Worm (Caenorhabditis elegans) whole organism, L4 larva: ENCODE data around the gene ksr-1.

Experiments used
- F26F4.8 ChIP-seq: fragments of 200-800 bp; sonication (Bioruptor generic); conservative IDR thresholded peaks from 2 replicates; pipeline ENCODE4 v1.3.6; 2022; ENCODE audit warnings: missing genetic modification characterization, missing compliant biosample characterization
- F37D6.2 ChIP-seq: sonication (generic microtip); optimal IDR thresholded peaks from 2 replicates; lab custom pipeline; 2016; ENCODE audit warnings: mild to moderate bottlenecking, missing genetic modification characterization, missing compliant biosample characterization
- F44E2.7 ChIP-seq: fragments of 200-800 bp; sonication (Bioruptor generic); IDR thresholded peaks from 2 replicates; pipeline ENCODE4 v2.1.2; 2022; ENCODE audit warnings: missing genetic modification characterization, missing compliant biosample characterization
- F49E8.2 ChIP-seq: sonication (generic microtip); optimal IDR thresholded peaks from 2 replicates; lab custom pipeline; 2016; ENCODE audit warnings: missing compliant biosample characterization, mild to moderate bottlenecking, missing genetic modification characterization, borderline replicate concordance
- R02D3.7 ChIP-seq: fragments of 150-350 bp; sonication (generic microtip); optimal IDR thresholded peaks from 3 replicates; lab custom pipeline; 2014; ENCODE audit warnings: missing biosample characterization, missing genetic modification characterization
- ZK337.2 ChIP-seq: fragments of 200-800 bp; sonication (Bioruptor generic); IDR thresholded peaks from 2 replicates; pipeline ENCODE4 v1.3.6; 2022; ENCODE audit warnings: missing genetic modification reagents, missing genetic modification characterization, missing compliant biosample characterization
- aha-1 ChIP-seq: fragments of 150-350 bp; peaks from one replicate; lab custom pipeline; 2014; ENCODE audit warnings: missing biosample characterization, missing genetic modification characterization
- ama-1 ChIP-seq: fragments of 150-350 bp; optimal IDR thresholded peaks from 2 replicates; lab custom pipeline; 2014; ENCODE audit warnings: inconsistent platforms, mixed read lengths
- attf-4 ChIP-seq: sonication (generic microtip); optimal IDR thresholded peaks from 3 replicates; lab custom pipeline; 2017; ENCODE audit warnings: missing biosample characterization, missing genetic modification characterization
- ceh-82 ChIP-seq: sonication (generic microtip); optimal IDR thresholded peaks from 2 replicates; lab custom pipeline; 2017; ENCODE audit warnings: missing biosample characterization, missing genetic modification characterization
- ces-1 ChIP-seq: fragments of 150-350 bp; sonication (generic microtip); optimal IDR thresholded peaks from 4 replicates; lab custom pipeline; 2014; ENCODE audit warnings: missing biosample characterization, missing genetic modification reagents, missing genetic modification characterization
- daf-12 ChIP-seq: fragments of 150-350 bp; optimal IDR thresholded peaks from 2 replicates; lab custom pipeline; 2014; ENCODE audit warnings: missing biosample characterization, missing genetic modification reagents, missing genetic modification characterization
- daf-16 ChIP-seq, 3 experiments: sonication (generic microtip); optimal IDR thresholded peaks; 2 replicates each; lab custom pipeline; 2016 to 2017; ENCODE audit warnings: missing genetic modification characterization in 3 of 3, missing genetic modification reagents in 3 of 3, mild to moderate bottlenecking in 2 of 3, missing compliant biosample characterization in 2 of 3, missing biosample characterization in 1 of 3, moderate library complexity in 1 of 3
- daf-19 ChIP-seq: fragments of 200-800 bp; sonication (Bioruptor generic); conservative IDR thresholded peaks from 2 replicates; pipeline ENCODE4 v1.3.6; 2022; ENCODE audit warnings: missing genetic modification characterization, missing compliant biosample characterization
- dmd-9 ChIP-seq: fragments of 200-800 bp; sonication (Bioruptor generic); IDR thresholded peaks from 2 replicates; pipeline ENCODE4 v1.3.6; 2022; ENCODE audit warnings: missing genetic modification reagents, missing genetic modification characterization, missing compliant biosample characterization
- dpl-1 ChIP-seq: fragments of 150-350 bp; optimal IDR thresholded peaks from 2 replicates; lab custom pipeline; 2014; ENCODE audit warnings: missing biosample characterization, missing genetic modification reagents, missing genetic modification characterization
- dve-1 ChIP-seq: sonication (generic microtip); optimal IDR thresholded peaks from 2 replicates; lab custom pipeline; 2017; ENCODE audit warnings: antibody characterized with exemption, mild to moderate bottlenecking, missing genetic modification characterization, missing compliant biosample characterization; ENCODE audit not compliant: insufficient read depth
- fkh-10 ChIP-seq: fragments of 150-350 bp; optimal IDR thresholded peaks from 2 replicates; lab custom pipeline; 2014; ENCODE audit warnings: missing biosample characterization, missing genetic modification reagents, missing genetic modification characterization
- fos-1 ChIP-seq: fragments of 150-350 bp; optimal IDR thresholded peaks from 2 replicates; lab custom pipeline; 2014; ENCODE audit warnings: missing biosample characterization, missing genetic modification characterization
- gei-8 ChIP-seq: fragments of 200-800 bp; sonication (Bioruptor generic); optimal IDR thresholded peaks from 2 replicates; lab custom pipeline; 2018; ENCODE audit warnings: mild to moderate bottlenecking, missing genetic modification characterization, missing compliant biosample characterization
- hlh-11 ChIP-seq: fragments of 200-800 bp; sonication (Bioruptor generic); optimal IDR thresholded peaks from 2 replicates; lab custom pipeline; 2018; ENCODE audit warnings: mild to moderate bottlenecking, missing genetic modification characterization, missing compliant biosample characterization
- jun-1 ChIP-seq: fragments of 150-350 bp; optimal IDR thresholded peaks from 2 replicates; lab custom pipeline; 2014; ENCODE audit warnings: missing biosample characterization, missing genetic modification reagents, missing genetic modification characterization
- lin-1 ChIP-seq: fragments of 200-800 bp; sonication (Bioruptor generic); IDR thresholded peaks from 2 replicates; pipeline ENCODE4 v1.3.6; 2022; ENCODE audit warnings: missing genetic modification reagents, missing genetic modification characterization, missing compliant biosample characterization
- lin-29 ChIP-seq: fragments of 200-800 bp; sonication (Bioruptor generic); IDR thresholded peaks from 2 replicates; pipeline ENCODE4 v1.3.6; 2022; ENCODE audit warnings: missing genetic modification reagents, missing genetic modification characterization, missing compliant biosample characterization
- lin-38 ChIP-seq: fragments of 200-800 bp; sonication (Bioruptor generic); IDR thresholded peaks from 2 replicates; pipeline ENCODE4 v1.3.6; 2022; ENCODE audit warnings: missing genetic modification reagents, missing genetic modification characterization, missing compliant biosample characterization
- lin-39 ChIP-seq: fragments of 150-350 bp; optimal IDR thresholded peaks from 2 replicates; lab custom pipeline; 2014; ENCODE audit warnings: missing biosample characterization, missing genetic modification reagents, missing genetic modification characterization
- mdt-29 ChIP-seq: fragments of 200-800 bp; sonication (Bioruptor generic); IDR thresholded peaks from 2 replicates; pipeline ENCODE4 v1.3.6; 2022; ENCODE audit warnings: missing genetic modification reagents, missing genetic modification characterization, missing compliant biosample characterization
- nhr-28 ChIP-seq: fragments of 150-350 bp; optimal IDR thresholded peaks from 2 replicates; lab custom pipeline; 2014; ENCODE audit warnings: missing biosample characterization, missing genetic modification characterization
- nhr-41 ChIP-seq: fragments of 200-800 bp; sonication (Bioruptor generic); IDR thresholded peaks from 2 replicates; pipeline ENCODE4 v1.3.6; 2022; ENCODE audit warnings: missing genetic modification reagents, missing genetic modification characterization, missing compliant biosample characterization
- nhr-77 ChIP-seq: fragments of 150-350 bp; optimal IDR thresholded peaks from 2 replicates; lab custom pipeline; 2014; ENCODE audit warnings: missing biosample characterization, missing genetic modification characterization
- pha-4 ChIP-seq, 2 experiments: fragments of 150-350 bp in 1 of 2; fragments of 200-800 bp in 1 of 2; sonication (Bioruptor generic) in 1 of 2; IDR thresholded peaks in 1 of 2; optimal IDR thresholded peaks in 1 of 2; 2 replicates each; pipeline versions ENCODE4 v1.3.6 to Lab custom; 2014 to 2022; ENCODE audit warnings: missing genetic modification characterization in 2 of 2, missing genetic modification reagents in 2 of 2, missing biosample characterization in 1 of 2, missing compliant biosample characterization in 1 of 2
- pqm-1 ChIP-seq: sonication (generic microtip); optimal IDR thresholded peaks from 2 replicates; lab custom pipeline; 2017; ENCODE audit warnings: missing biosample characterization, missing genetic modification characterization
- sdz-12 ChIP-seq: fragments of 200-800 bp; sonication (Bioruptor generic); optimal IDR thresholded peaks from 2 replicates; lab custom pipeline; 2018; ENCODE audit warnings: mild to moderate bottlenecking, missing genetic modification characterization, missing compliant biosample characterization
- tag-97 ChIP-seq: fragments of 200-800 bp; sonication (Bioruptor generic); IDR thresholded peaks from 2 replicates; pipeline ENCODE4 v1.3.6; 2022; ENCODE audit warnings: missing genetic modification characterization, missing compliant biosample characterization
- unc-62 ChIP-seq, 3 experiments: fragments of 150-350 bp in 1 of 3; sonication (generic microtip); optimal IDR thresholded peaks in 2 of 3; peaks in 1 of 3; 1 replicate in 1 of 3; 2 replicates in 2 of 3; lab custom pipeline; 2014 to 2017; ENCODE audit warnings: missing biosample characterization in 3 of 3, missing genetic modification characterization in 3 of 3, missing genetic modification reagents in 3 of 3, missing genotype in 1 of 3
- zip-2 ChIP-seq: fragments of 150-350 bp; optimal IDR thresholded peaks from 2 replicates; lab custom pipeline; 2014; ENCODE audit warnings: missing biosample characterization, missing genetic modification characterization

Gene ksr-1

ce11 chrX:8302803-8303202, 27.8 kb downstream of the ksr-1 start:
- TF ChIP-seq unc-62 (GFP tag; optimal IDR thresholded peaks at IDR 0.05 in 1 of 2; lab: Kevin White, UChicago) (no peak), unc-62 (tag; optimal IDR thresholded peaks at IDR 0.05; lab: Kevin White, UChicago) (no peak), lin-1 (no peak), nhr-28 (tag; lab: Kevin White, UChicago) (peak; percentile 8), F26F4.8 (GFP tag; lab: Robert Waterston, UW) (no peak)

- no peak for TF ChIP-seq zip-2
- no peak for TF ChIP-seq ces-1 (GFP tag; lab: Kevin White, UChicago)
- no peak for TF ChIP-seq fos-1
- no peak for TF ChIP-seq fkh-10 (GFP tag; lab: Kevin White, UChicago)
- TF ChIP-seq ZK337.2 = no peak
- TF ChIP-seq F26F4.8 (GFP tag; lab: Robert Waterston, UW) = no peak
- TF ChIP-seq daf-12 = no peak
- no peak for TF ChIP-seq lin-38
- TF ChIP-seq dmd-9 = no peak
- no peak for TF ChIP-seq pqm-1 (tag; lab: Kevin White, UChicago)
- TF ChIP-seq mdt-29 (GFP tag; lab: Robert Waterston, UW) = no peak
- no peak for TF ChIP-seq R02D3.7 (tag; lab: Kevin White, UChicago)
- TF ChIP-seq sdz-12 (GFP tag; lab: Kevin White, UChicago) = no peak
- no peak for TF ChIP-seq jun-1 (tag; lab: Kevin White, UChicago)
These were observed 32.6 kb downstream of the ksr-1 start, which contains the start of gene R09F10.5 for ce11 chrX:8307600-8307999. R09F10.5 (minus strand) TSS chrX:8307700.

DNA sequence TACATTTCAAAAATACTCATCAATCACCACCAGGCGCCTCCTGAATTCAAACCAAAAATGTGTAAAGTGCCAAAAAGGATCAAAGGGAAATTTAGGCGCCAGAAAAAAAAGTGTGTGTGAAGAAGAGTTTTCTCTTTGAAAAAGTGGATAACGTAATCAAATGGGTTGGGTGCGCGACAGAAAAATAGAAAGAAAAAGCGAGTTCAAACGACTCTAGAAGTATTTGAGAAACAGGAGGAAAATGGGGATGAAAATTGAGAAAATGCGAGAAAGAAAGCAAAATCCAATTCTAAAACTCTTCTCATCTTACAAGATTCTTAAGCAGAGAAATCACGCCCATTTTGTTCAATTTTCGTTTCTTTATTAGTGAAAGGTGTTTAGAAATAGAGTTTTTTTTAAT, 33.5 kb downstream of the ksr-1 start:
- TF ChIP-seq lin-29 (GFP tag; lab: Robert Waterston, UW) (no peak), jun-1 (tag; lab: Kevin White, UChicago) (no peak), gei-8 (GFP tag; lab: Kevin White, UChicago) (no peak), lin-39 (tag; lab: Kevin White, UChicago) (no peak), ama-1 (lab: Kevin White, UChicago) (no peak), aha-1 (tag; lab: Kevin White, UChicago) (peak; percentile 79)

DNA sequence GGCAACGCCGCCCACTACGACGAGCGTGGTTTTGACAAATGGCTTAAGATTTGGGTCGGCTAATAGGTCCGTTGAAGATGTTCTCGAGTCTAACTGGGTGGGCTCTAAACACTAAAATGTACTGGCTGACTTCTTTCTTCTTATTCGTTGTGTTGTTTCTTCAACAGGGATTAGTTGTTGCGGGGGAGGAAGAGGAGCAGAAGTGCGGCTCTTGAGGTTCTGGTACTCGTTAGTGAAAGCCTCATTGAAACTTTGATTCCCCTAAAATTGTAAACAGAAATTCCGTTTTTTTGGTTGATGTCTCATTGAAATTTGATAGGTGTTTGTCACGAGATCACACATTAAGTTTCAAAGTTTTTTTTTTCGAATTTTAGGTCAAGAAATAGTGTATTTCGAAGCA, 35.8 kb downstream of the ksr-1 start:
- no peak for TF ChIP-seq dve-1 (tag; lab: Kevin White, UChicago)
- TF ChIP-seq aha-1 (tag; lab: Kevin White, UChicago) = peak; percentile 78

DNA sequence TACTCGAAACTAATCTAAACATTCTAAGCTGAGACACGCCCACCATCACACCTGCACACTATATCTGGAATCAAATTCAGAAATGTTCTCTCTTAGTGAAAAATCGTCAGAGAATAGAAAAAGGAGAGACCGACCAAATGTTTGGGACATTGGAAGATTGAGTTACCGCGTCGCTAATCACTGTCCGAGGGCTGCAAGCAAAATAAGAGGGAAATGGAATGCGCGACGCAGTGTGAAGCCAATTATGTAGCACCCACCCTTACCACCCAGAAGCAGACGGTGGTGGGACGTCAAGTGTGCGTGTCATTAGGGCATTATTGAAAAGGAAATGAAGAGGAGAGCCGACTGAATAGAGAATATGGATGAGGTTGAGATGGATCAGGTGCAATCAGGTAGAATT, 36.6 kb downstream of the ksr-1 start:
- TF ChIP-seq sdz-12 (GFP tag; lab: Kevin White, UChicago) = no peak
- no peak for TF ChIP-seq nhr-77 (tag; lab: Kevin White, UChicago)
- TF ChIP-seq daf-12 = no peak
- no peak for TF ChIP-seq F49E8.2 (tag; lab: Kevin White, UChicago)
- TF ChIP-seq ceh-82 (tag; lab: Kevin White, UChicago) = no peak
- no peak for TF ChIP-seq pha-4 (GFP tag; IDR thresholded peaks at IDR 0.05; lab: Robert Waterston, UW)
- TF ChIP-seq pha-4 (tag; optimal IDR thresholded peaks at IDR 0.05; lab: Kevin White, UChicago) = no peak
- TF ChIP-seq aha-1 (tag; lab: Kevin White, UChicago) = peak; percentile 26
- no peak for TF ChIP-seq attf-4 (tag; lab: Kevin White, UChicago)
- TF ChIP-seq, all 104 proteins: peak for 1

DNA sequence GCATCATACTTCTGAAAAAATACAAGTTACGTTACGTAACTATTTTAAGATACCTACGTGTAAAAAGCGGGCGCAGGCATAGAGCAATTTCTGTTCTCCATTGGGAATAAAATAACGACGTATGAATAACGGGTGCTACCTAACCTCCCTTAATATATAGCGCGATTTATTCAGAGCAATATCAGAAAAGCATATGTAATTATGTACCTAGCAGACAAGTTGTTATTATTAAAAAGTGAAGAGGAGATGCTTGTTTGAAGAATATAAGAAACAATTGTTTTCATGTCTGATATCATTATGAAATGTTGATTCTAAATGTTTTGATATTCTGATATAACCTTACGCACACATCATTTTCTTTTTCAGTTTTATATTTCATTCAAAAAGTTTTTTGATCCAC, 44.0 kb downstream of the ksr-1 start, which contains the start of gene srh-11:
Gene srh-11 (minus strand): TSS at position 101 of the 400 bp plus-strand sequence.
- no peak for TF ChIP-seq ceh-82 (tag; lab: Kevin White, UChicago)

ce11 chrX:8320889-8321288, 45.9 kb downstream of the ksr-1 start, which contains the start of gene pqn-57:
pqn-57 (minus strand) TSS chrX:8320989.
- TF ChIP-seq daf-16 (GFP tag; optimal IDR thresholded peaks at IDR 0.05; lab: Kevin White, UChicago) (no peak), daf-16 (tag; optimal IDR thresholded peaks at IDR 0.05; lab: Kevin White, UChicago) (no peak), nhr-41 (GFP tag; lab: Robert Waterston, UW) (no peak), F37D6.2 (no peak), dpl-1 (no peak), tag-97 (GFP tag; lab: Robert Waterston, UW) (no peak), daf-19 (GFP tag; lab: Robert Waterston, UW) (no peak), F44E2.7 (GFP tag; lab: Robert Waterston, UW) (no peak), hlh-11 (tag; lab: Kevin White, UChicago) (no peak)
